Worm (Caenorhabditis elegans): ENCODE results near the gene T09B9.3.

T09B9.3 gene

DNA sequence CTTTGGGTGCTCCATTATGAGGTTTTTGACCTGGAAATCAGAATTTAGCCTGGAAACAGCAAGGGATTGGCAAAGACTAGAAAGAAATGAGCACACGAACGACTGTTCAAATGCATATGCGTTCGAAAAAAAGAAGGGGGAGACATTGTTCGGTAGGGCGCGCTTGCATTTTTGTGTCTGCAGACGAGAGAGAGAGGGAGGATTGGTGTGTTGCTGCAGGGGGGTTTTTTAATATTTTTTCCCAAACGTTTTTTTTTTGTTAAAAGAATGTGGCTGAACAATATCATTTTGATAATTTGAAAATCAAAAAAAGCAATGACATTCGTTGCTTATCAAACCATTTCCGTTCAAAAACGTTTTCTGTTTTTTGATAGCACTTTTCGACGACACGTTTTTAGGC is 13.2 kb upstream of the T09B9.3 start, which contains the start of gene T09B9.4 (continued):
- TF ChIP-seq hpl-2 (GFP tag; optimal IDR thresholded peaks at IDR 0.05) (no peak), mab-9 (GFP tag; IDR thresholded peaks at IDR 0.05) (no peak), blmp-1 (tag; optimal IDR thresholded peaks at IDR 0.05) (peak; percentile 21), nhr-11 (tag; optimal IDR thresholded peaks at IDR 0.05) (no peak), efl-1 (optimal IDR thresholded peaks at IDR 0.05) (peak in 1 of 2 experiments; percentile 8), efl-1 (GFP tag; optimal IDR thresholded peaks at IDR 0.05 in 1 of 2) (peak; percentile 36 to 42), mef-2 (tag; optimal IDR thresholded peaks at IDR 0.05) (no peak), alr-1 (tag; optimal IDR thresholded peaks at IDR 0.05; ENCODE audit: borderline replicate concordance) (no peak), nhr-12 (tag; optimal IDR thresholded peaks at IDR 0.05) (no peak), pqm-1 (tag; optimal IDR thresholded peaks at IDR 0.05) (no peak), ces-1 (GFP tag; optimal IDR thresholded peaks at IDR 0.05) (no peak), F16B12.6 (tag; optimal IDR thresholded peaks at IDR 0.05) (no peak), fos-1 (tag; optimal IDR thresholded peaks at IDR 0.05) (no peak), lin-13 (GFP tag; optimal IDR thresholded peaks at IDR 0.05) (peak; percentile 10), sup-37 (GFP tag; optimal IDR thresholded peaks at IDR 0.05) (no peak), ztf-4 (tag; optimal IDR thresholded peaks at IDR 0.05) (no peak), C04F5.9 (tag; optimal IDR thresholded peaks at IDR 0.05) (no peak), swsn-7 (tag; optimal IDR thresholded peaks at IDR 0.05) (peak; percentile 9), dpl-1 (GFP tag; optimal IDR thresholded peaks at IDR 0.05) (peak in 1 of 3 experiments; percentile 18), ceh-82 (tag; optimal IDR thresholded peaks at IDR 0.05) (peak in 1 of 3 experiments; percentile 39), lin-14 (GFP tag; optimal IDR thresholded peaks at IDR 0.05) (peak; percentile 92), unc-86 (tag; optimal IDR thresholded peaks at IDR 0.05) (no peak)

DNA sequence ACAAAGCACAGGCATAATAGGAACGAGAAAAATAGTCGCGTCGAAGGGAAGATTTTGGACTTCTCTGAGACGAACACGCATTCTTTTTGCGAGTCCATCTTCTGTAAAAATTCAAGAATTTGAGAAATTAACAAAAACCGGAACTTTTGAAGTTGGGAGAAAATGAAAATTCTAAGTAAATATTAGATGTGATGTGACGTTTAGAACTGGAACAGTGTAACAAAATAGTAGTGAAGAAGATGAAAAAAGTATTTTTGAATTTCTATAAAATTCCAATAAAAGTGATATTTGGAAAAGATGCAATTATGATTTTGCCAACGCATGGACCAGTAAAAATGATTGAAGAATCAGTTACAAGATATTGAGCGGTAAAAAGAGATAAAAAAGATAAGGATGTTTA is 3.7 kb upstream of the T09B9.3 start, which contains the start of gene slc-17.9:
TSS of gene slc-17.9 (minus strand) at position 101 of the 400 bp plus-strand sequence.
- TF ChIP-seq swsn-7 (tag; optimal IDR thresholded peaks at IDR 0.05) (no peak), lin-39 (tag; optimal IDR thresholded peaks at IDR 0.05) (no peak), sox-4 (tag; optimal IDR thresholded peaks at IDR 0.05) (no peak), unc-86 (tag; optimal IDR thresholded peaks at IDR 0.05) (no peak), pag-3 (tag; optimal IDR thresholded peaks at IDR 0.05; ENCODE audit: borderline replicate concordance, insufficient read depth) (no peak), dpl-1 (GFP tag; optimal IDR thresholded peaks at IDR 0.05) (no peak), ceh-90 (tag; optimal IDR thresholded peaks at IDR 0.05) (no peak), nhr-47 (tag; optimal IDR thresholded peaks at IDR 0.05) (no peak), nhr-77 (tag; optimal IDR thresholded peaks at IDR 0.05) (no peak), ztf-11 (tag; optimal IDR thresholded peaks at IDR 0.05) (no peak), lsy-2 (tag; optimal IDR thresholded peaks at IDR 0.05) (no peak), elt-3 (tag; optimal IDR thresholded peaks at IDR 0.05) (no peak), pqm-1 (tag; optimal IDR thresholded peaks at IDR 0.05) (no peak), skn-1 (tag; optimal IDR thresholded peaks at IDR 0.05) (no peak), nhr-11 (tag; optimal IDR thresholded peaks at IDR 0.05) (no peak), nhr-71 (tag; optimal IDR thresholded peaks at IDR 0.05) (no peak), mef-2 (tag; optimal IDR thresholded peaks at IDR 0.05) (no peak), ceh-82 (tag; optimal IDR thresholded peaks at IDR 0.05) (no peak), nhr-19 (GFP tag; conservative IDR thresholded peaks at IDR 0.05) (no peak)

DNA sequence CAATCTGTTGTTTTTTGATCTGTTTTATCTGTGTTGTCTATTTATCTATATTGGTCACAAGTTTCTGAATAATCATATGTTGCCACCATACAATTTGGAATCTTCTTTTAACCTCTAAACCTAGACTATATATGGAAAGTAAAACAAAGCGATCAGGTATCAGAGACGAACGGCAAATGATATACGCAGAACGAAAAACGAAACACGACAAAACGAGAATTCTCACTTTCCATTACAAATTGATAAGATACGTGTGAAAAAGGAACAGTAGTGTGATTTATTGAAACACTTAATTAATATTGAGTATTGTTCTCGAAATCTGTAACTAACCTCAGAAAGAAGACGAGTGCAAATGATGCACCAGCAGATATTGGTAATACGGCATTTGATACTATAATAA is 2.7 kb upstream of the T09B9.3 start:
- TF ChIP-seq unc-30 (tag; optimal IDR thresholded peaks at IDR 0.05) (no peak), ceh-90 (tag; optimal IDR thresholded peaks at IDR 0.05) (no peak), xbp-1 (tag; optimal IDR thresholded peaks at IDR 0.05) (no peak), elt-3 (tag; optimal IDR thresholded peaks at IDR 0.05) (peak in 1 of 6 experiments; percentile 9), snpc-4 (tag; optimal IDR thresholded peaks at IDR 0.05) (no peak), nhr-47 (tag; optimal IDR thresholded peaks at IDR 0.05) (no peak), blmp-1 (tag; optimal IDR thresholded peaks at IDR 0.05) (peak; percentile 63)

DNA sequence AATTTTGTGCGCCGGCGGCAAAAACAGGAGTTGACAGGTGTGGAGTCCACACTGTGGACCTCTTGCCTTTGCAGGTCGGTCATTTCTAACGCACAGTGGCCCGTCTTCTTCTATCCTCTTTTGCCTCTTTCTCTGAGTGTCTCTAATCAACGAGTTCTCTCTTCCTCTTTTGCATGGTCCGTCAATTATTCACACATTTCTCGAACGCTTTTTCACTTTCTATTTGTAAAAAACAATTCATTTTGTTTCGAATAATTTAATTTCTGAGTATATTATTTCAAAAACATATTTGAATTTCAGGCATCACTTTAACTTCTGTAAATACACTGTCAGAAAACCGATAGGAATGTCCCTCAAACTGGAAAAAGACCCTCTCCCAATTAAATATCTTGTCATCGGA is 4.2 kb downstream of the T09B9.3 start, which contains the start of gene T09B9.1:
TSS of gene T09B9.1 (plus strand) at position 301 of the 400 bp plus-strand sequence.
- no peak for TF ChIP-seq lin-35 (GFP tag; optimal IDR thresholded peaks at IDR 0.05)
- no peak for TF ChIP-seq elt-3 (tag; optimal IDR thresholded peaks at IDR 0.05)
- no peak for TF ChIP-seq ceh-8 (GFP tag; optimal IDR thresholded peaks at IDR 0.05)
- TF ChIP-seq ets-5 (GFP tag; IDR thresholded peaks at IDR 0.05), result no peak
- TF ChIP-seq nhr-84 (tag; optimal IDR thresholded peaks at IDR 0.05), result no peak
- TF ChIP-seq snu-23 (GFP tag; optimal IDR thresholded peaks at IDR 0.05), result no peak
- no peak for TF ChIP-seq ces-1 (GFP tag; optimal IDR thresholded peaks at IDR 0.05)
- no peak for TF ChIP-seq aly-2 (tag; optimal IDR thresholded peaks at IDR 0.05)

All from whole organism, L1 larva.